Fruit fly (Drosophila melanogaster): ENCODE data around the gene CG17746.

CG17746 gene

DNA sequence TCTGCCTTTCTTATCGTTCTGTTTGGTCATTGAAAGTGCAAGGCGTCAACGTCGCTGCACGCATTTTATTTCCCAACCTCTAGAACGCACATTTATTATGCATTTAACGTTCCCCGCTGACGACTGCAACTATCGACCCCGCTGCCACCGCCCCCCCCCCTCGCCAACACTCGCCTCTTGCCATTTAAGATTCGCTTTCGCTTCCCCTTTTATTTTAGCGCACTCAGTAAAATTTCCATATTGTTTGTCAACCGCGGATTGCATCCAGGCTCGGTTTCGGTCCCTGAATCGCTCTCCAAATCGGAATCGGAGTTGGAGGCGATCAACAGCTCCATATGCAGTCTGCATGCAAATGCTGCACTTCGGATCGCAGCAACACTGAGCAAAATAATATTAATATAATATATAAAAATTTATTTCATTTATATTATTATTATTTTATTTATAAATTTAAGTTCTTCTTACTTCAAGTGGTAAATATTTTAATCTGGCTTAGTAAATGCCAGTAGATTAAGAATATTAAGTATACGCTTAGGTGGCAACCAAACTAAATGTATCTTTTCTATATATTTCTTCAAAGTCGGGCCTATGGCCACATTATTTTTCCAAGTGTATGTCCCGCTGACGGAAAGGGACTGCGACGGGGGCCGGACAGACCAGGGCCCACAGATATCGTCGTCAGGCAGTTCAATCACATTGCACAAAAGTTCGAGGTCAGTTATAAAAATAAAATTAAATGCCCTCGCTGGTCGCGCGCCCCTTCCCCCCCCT is 1.4 kb upstream of the CG17746 start (continued):
- TF ChIP-seq CG18764 (GFP tag; optimal IDR thresholded peaks at IDR 0.05) (no peak), Awh (GFP tag; IDR thresholded peaks at IDR 0.05) (no peak), ssp (GFP tag; IDR thresholded peaks at IDR 0.05) (no peak), Myb (GFP tag; optimal IDR thresholded peaks at IDR 0.05) (no peak), YL-1 (GFP tag; optimal IDR thresholded peaks at IDR 0.05) (no peak), row (GFP tag; IDR thresholded peaks at IDR 0.05) (peak; percentile 25; the same call in 2 of the 3 replicates), CG12299 (tag; optimal IDR thresholded peaks at IDR 0.05) (no peak), CG31224 (GFP tag; IDR thresholded peaks at IDR 0.05) (no peak), CG15696 (tag; optimal IDR thresholded peaks at IDR 0.05) (no peak), ind (GFP tag; optimal IDR thresholded peaks at IDR 0.05) (no peak), tx (GFP tag; optimal IDR thresholded peaks at IDR 0.05) (no peak), CG32767 (GFP tag; IDR thresholded peaks at IDR 0.05) (no peak), Ptx1 (GFP tag; IDR thresholded peaks at IDR 0.05) (0 out of 2 replicates have a peak, but pooled peaks have one; percentile 11), D19B (GFP tag; optimal IDR thresholded peaks at IDR 0.05) (no peak), CTCF (GFP tag; optimal IDR thresholded peaks at IDR 0.05) (no peak), CG12769 (tag; optimal IDR thresholded peaks at IDR 0.05) (no peak), Dek (tag; optimal IDR thresholded peaks at IDR 0.05) (no peak), her (GFP tag; optimal IDR thresholded peaks at IDR 0.05) (no peak), crp (GFP tag; optimal IDR thresholded peaks at IDR 0.05) (no peak), CG10462 (GFP tag; optimal IDR thresholded peaks at IDR 0.05) (no peak), sens-2 (GFP tag; IDR thresholded peaks at IDR 0.05) (no peak), CG2199 (GFP tag; IDR thresholded peaks at IDR 0.05) (no peak), CG1603 (tag; optimal IDR thresholded peaks at IDR 0.05) (peak; percentile 2), CG7786 (GFP tag; optimal IDR thresholded peaks at IDR 0.05) (no peak), sens (GFP tag) (no peak), CG3065 (GFP tag; optimal IDR thresholded peaks at IDR 0.05) (no peak), E2f1 (GFP tag; IDR thresholded peaks at IDR 0.05) (no peak), h (optimal IDR thresholded peaks at IDR 0.05) (no peak), crol (GFP tag; IDR thresholded peaks at IDR 0.05) (peak; percentile 70), chinmo (GFP tag; IDR thresholded peaks at IDR 0.05; ENCODE audit: partially characterized antibody) (0 out of 4 replicates have a peak, but pooled peaks have one; percentile 28), CG10979 (tag; optimal IDR thresholded peaks at IDR 0.05) (peak; percentile 34), CG4404 (GFP tag; IDR thresholded peaks at IDR 0.05) (no peak), mirr (GFP tag; optimal IDR thresholded peaks at IDR 0.05) (no peak), CG7987 (GFP tag; optimal IDR thresholded peaks at IDR 0.05) (no peak), Spps (tag; optimal IDR thresholded peaks at IDR 0.05) (no peak), dmrt99B (tag; optimal IDR thresholded peaks at IDR 0.05) (peak; percentile 77), CG9727 (GFP tag; optimal IDR thresholded peaks at IDR 0.05) (no peak), CG2120 (GFP tag; optimal IDR thresholded peaks at IDR 0.05) (no peak), CG8089 (GFP tag; optimal IDR thresholded peaks at IDR 0.05) (no peak), CG5953 (GFP tag; IDR thresholded peaks at IDR 0.05) (no peak), CG30431 (GFP tag; optimal IDR thresholded peaks at IDR 0.05) (no peak), Elba2 (GFP tag; optimal IDR thresholded peaks at IDR 0.05) (no peak), repo (GFP tag; optimal IDR thresholded peaks at IDR 0.05) (no peak), wdn (GFP tag; IDR thresholded peaks at IDR 0.05) (no peak), gce (GFP tag; IDR thresholded peaks at IDR 0.05) (no peak), Usf (GFP tag; optimal IDR thresholded peaks at IDR 0.05) (no peak), Ravus (GFP tag; IDR thresholded peaks at IDR 0.05) (no peak), CG33213 (GFP tag; optimal IDR thresholded peaks at IDR 0.05) (no peak), CG4617 (GFP tag; optimal IDR thresholded peaks at IDR 0.05; ENCODE audit: borderline replicate concordance) (no peak), zfh1 (GFP tag; IDR thresholded peaks at IDR 0.05) (no peak), dimm (GFP tag; IDR thresholded peaks at IDR 0.05) (peak; percentile 6; the same call in 1 of the 2 replicates), tin (GFP tag; optimal IDR thresholded peaks at IDR 0.05) (no peak)

All from whole organism, embryonic.